Fruit fly (Drosophila melanogaster) whole organism, pupa: Measurements from ENCODE around the gene spn-A.

Experiments
- CG14655 ChIP-seq: fragments of 200-800 bp; sonication (Bioruptor generic); optimal IDR thresholded peaks from 3 replicates; lab custom pipeline; 2017; ENCODE audit warnings: mild to moderate bottlenecking, missing biosample characterization, missing genetic modification reagents, missing genetic modification characterization
- CG32121 ChIP-seq: fragments of 200-800 bp; sonication (Bioruptor generic); IDR thresholded peaks from 2 replicates; pipeline ENCODE4 v1.3.6; 2022; ENCODE audit warnings: missing biosample characterization, missing genetic modification characterization
- CG8301 ChIP-seq: fragments of 200-800 bp; sonication (Bioruptor generic); optimal IDR thresholded peaks from 2 replicates; lab custom pipeline; 2018; ENCODE audit warnings: missing biosample characterization, mild to moderate bottlenecking, missing genetic modification characterization
- fd96Ca ChIP-seq: fragments of 200-800 bp; sonication (Bioruptor generic); IDR thresholded peaks from 3 replicates; pipeline ENCODE4 v1.3.6; 2022; ENCODE audit warnings: missing biosample characterization, missing genetic modification characterization

DNA sequence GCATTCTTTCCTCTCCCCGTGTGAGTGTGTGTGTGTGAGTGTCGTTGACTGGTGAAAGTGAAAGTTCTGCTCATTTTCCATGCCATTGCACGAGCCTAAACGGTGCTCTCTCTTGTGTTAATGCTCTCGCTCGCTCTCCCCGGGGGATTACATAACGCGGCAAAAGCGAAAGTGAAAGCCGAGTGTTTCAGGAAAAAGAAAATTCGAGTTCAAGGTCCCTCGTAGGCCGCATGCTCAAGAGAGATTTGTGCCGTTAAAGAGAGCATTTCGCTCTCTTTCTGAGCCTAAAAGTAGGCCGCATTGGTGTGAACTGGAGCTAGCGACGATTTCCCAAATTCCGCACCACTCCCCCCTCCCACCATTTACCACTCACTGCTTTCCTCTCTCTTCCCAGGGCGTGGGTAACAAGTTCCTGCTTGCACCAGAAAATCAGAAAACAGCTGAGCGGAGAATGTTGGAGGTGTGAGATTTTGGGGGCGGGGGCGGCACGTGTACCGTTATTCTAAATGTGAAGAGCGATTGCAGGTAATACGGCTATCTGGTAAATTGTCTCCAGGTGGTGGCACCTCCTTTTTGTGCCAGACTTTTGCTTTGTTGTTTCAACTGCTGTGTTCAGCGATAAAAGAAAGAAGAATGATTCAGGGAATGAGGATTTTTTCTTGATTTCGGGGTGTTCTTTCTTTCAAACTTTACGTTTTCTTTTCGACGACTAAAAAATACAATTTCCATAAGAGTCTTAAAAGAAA is 34.6 kb upstream of the spn-A start:
- TF ChIP-seq fd96Ca (GFP tag; lab: Robert Waterston, UW) (peak; percentile 22; the same call in 1 of the 3 replicates), CG14655 (GFP tag; lab: Kevin White, UChicago) (peak; percentile 47), CG8301 (tag; lab: Kevin White, UChicago) (peak; percentile 17), CG32121 (GFP tag; lab: Robert Waterston, UW) (no peak)
